Worm (Caenorhabditis elegans) whole organism, L1 larva: ENCODE measurements around the gene nas-8.

Source experiments
- C34B4.2 ChIP-seq: sonication (generic microtip); optimal IDR thresholded peaks from 2 replicates; lab custom pipeline; 2017; ENCODE audit warnings: mild to moderate bottlenecking, missing genetic modification characterization, missing compliant biosample characterization
- F16B12.6 ChIP-seq: fragments of 150-350 bp; optimal IDR thresholded peaks from 2 replicates; lab custom pipeline; 2014; ENCODE audit warnings: missing biosample characterization, missing genetic modification characterization
- aha-1 ChIP-seq: fragments of 150-350 bp; optimal IDR thresholded peaks from 2 replicates; lab custom pipeline; 2014; ENCODE audit warnings: missing biosample characterization, missing genetic modification characterization
- ama-1 ChIP-seq: fragments of 150-350 bp; optimal IDR thresholded peaks from 2 replicates; lab custom pipeline; 2014
- blmp-1 ChIP-seq: fragments of 150-350 bp; optimal IDR thresholded peaks from 2 replicates; lab custom pipeline; 2014; ENCODE audit warnings: missing biosample characterization, missing genetic modification characterization
- ceh-8 ChIP-seq: fragments of 200-800 bp; sonication (Bioruptor generic); optimal IDR thresholded peaks from 2 replicates; lab custom pipeline; 2018; ENCODE audit warnings: mild to moderate bottlenecking, missing genetic modification characterization, moderate library complexity, missing compliant biosample characterization
- ceh-82 ChIP-seq, 3 experiments: fragments of 150-350 bp in 1 of 3; sonication (generic microtip) in 2 of 3; optimal IDR thresholded peaks; 2 replicates each; lab custom pipeline; 2014 to 2017; ENCODE audit warnings: missing biosample characterization in 3 of 3, missing genetic modification characterization in 3 of 3
- dpl-1 ChIP-seq, 3 experiments: fragments of 150-350 bp in 2 of 3; sonication (generic microtip) in 1 of 3; optimal IDR thresholded peaks; 2 replicates each; lab custom pipeline; 2014 to 2017; ENCODE audit warnings: missing biosample characterization in 3 of 3, missing genetic modification characterization in 3 of 3, missing genetic modification reagents in 3 of 3
- efl-3 ChIP-seq: fragments of 200-800 bp; sonication (Bioruptor generic); optimal IDR thresholded peaks from 2 replicates; lab custom pipeline; 2018; ENCODE audit warnings: mild to moderate bottlenecking, missing genetic modification characterization, missing compliant biosample characterization
- grh-1 ChIP-seq: fragments of 200-800 bp; sonication (Bioruptor generic); IDR thresholded peaks from 2 replicates; pipeline ENCODE4 v1.3.6; 2022; ENCODE audit warnings: missing genetic modification reagents, missing genetic modification characterization, missing compliant biosample characterization
- hpl-2 ChIP-seq: fragments of 150-350 bp; optimal IDR thresholded peaks from 2 replicates; lab custom pipeline; 2014; ENCODE audit warnings: missing biosample characterization, missing genetic modification reagents, missing genetic modification characterization
- jun-1 ChIP-seq: fragments of 150-350 bp; optimal IDR thresholded peaks from 2 replicates; lab custom pipeline; 2014; ENCODE audit warnings: missing biosample characterization, missing genetic modification reagents, missing genetic modification characterization
- lin-13 ChIP-seq: fragments of 150-350 bp; optimal IDR thresholded peaks from 2 replicates; lab custom pipeline; 2014; ENCODE audit warnings: missing biosample characterization, missing genetic modification reagents, missing genetic modification characterization
- lin-35 ChIP-seq, 2 experiments: fragments of 150-350 bp; optimal IDR thresholded peaks; 2 replicates each; lab custom pipeline; 2014; ENCODE audit warnings: missing biosample characterization in 2 of 2, missing genetic modification characterization in 2 of 2, missing genetic modification reagents in 2 of 2
- lin-39 ChIP-seq: fragments of 150-350 bp; optimal IDR thresholded peaks from 2 replicates; lab custom pipeline; 2014; ENCODE audit warnings: missing biosample characterization, missing genetic modification reagents, missing genetic modification characterization
- lir-3 ChIP-seq: sonication (generic microtip); optimal IDR thresholded peaks from 2 replicates; lab custom pipeline; 2016; ENCODE audit warnings: mild to moderate bottlenecking, missing genetic modification characterization, moderate library complexity, missing compliant biosample characterization; ENCODE audit not compliant: poor library complexity
- mdl-1 ChIP-seq, 2 experiments: fragments of 150-350 bp; optimal IDR thresholded peaks; 2 replicates each; lab custom pipeline; 2014 to 2017; ENCODE audit warnings: missing biosample characterization in 2 of 2, missing genetic modification characterization in 2 of 2, inconsistent platforms in 1 of 2
- mef-2 ChIP-seq: fragments of 150-350 bp; optimal IDR thresholded peaks from 2 replicates; lab custom pipeline; 2014; ENCODE audit warnings: missing biosample characterization, missing genetic modification characterization
- nhr-11 ChIP-seq: fragments of 150-350 bp; optimal IDR thresholded peaks from 2 replicates; lab custom pipeline; 2014; ENCODE audit warnings: missing biosample characterization, missing genetic modification characterization
- nhr-19 ChIP-seq: fragments of 200-800 bp; sonication (Bioruptor generic); conservative IDR thresholded peaks from 2 replicates; pipeline ENCODE4 v1.3.6; 2022; ENCODE audit warnings: missing genetic modification characterization, missing compliant biosample characterization
- nhr-47 ChIP-seq: sonication (generic microtip); optimal IDR thresholded peaks from 2 replicates; lab custom pipeline; 2016; ENCODE audit warnings: mild to moderate bottlenecking, missing genetic modification characterization, moderate library complexity, missing compliant biosample characterization
- nhr-76 ChIP-seq: sonication (generic microtip); optimal IDR thresholded peaks from 2 replicates; lab custom pipeline; 2017; ENCODE audit warnings: missing biosample characterization, missing genetic modification characterization
- nhr-77 ChIP-seq: fragments of 150-350 bp; optimal IDR thresholded peaks from 2 replicates; lab custom pipeline; 2014; ENCODE audit warnings: missing biosample characterization, missing genetic modification characterization
- nhr-85 ChIP-seq: sonication (generic microtip); peaks from one replicate; lab custom pipeline; 2016; ENCODE audit warnings: missing genetic modification characterization, inconsistent platforms, missing compliant biosample characterization
- pag-3 ChIP-seq: sonication (generic microtip); optimal IDR thresholded peaks from 2 replicates; lab custom pipeline; 2017; ENCODE audit warnings: missing genetic modification characterization, mild to moderate bottlenecking, missing compliant biosample characterization, antibody characterized with exemption, borderline replicate concordance; ENCODE audit not compliant: insufficient read depth
- skn-1 ChIP-seq: fragments of 150-350 bp; optimal IDR thresholded peaks from 2 replicates; lab custom pipeline; 2014; ENCODE audit warnings: missing biosample characterization, missing genetic modification characterization
- snpc-4 ChIP-seq: fragments of 150-350 bp; optimal IDR thresholded peaks from 2 replicates; lab custom pipeline; 2014; ENCODE audit warnings: missing biosample characterization, missing genetic modification characterization
- snu-23 ChIP-seq: sonication (generic microtip); optimal IDR thresholded peaks from 2 replicates; lab custom pipeline; 2016; ENCODE audit warnings: missing genetic modification characterization, missing compliant biosample characterization
- sptf-1 ChIP-seq: fragments of 150-350 bp; optimal IDR thresholded peaks from 2 replicates; lab custom pipeline; 2014; ENCODE audit warnings: missing biosample characterization, missing genetic modification characterization
- tbx-2 ChIP-seq: sonication (generic microtip); optimal IDR thresholded peaks from 2 replicates; lab custom pipeline; 2016; ENCODE audit warnings: missing genetic modification characterization, missing compliant biosample characterization
- tlp-1 ChIP-seq: fragments of 150-350 bp; optimal IDR thresholded peaks from 2 replicates; lab custom pipeline; 2014; ENCODE audit warnings: missing biosample characterization, missing genetic modification characterization
- unc-86 ChIP-seq: sonication (generic microtip); optimal IDR thresholded peaks from 2 replicates; lab custom pipeline; 2016; ENCODE audit warnings: missing genetic modification characterization, missing compliant biosample characterization
- vab-15 ChIP-seq: sonication (generic microtip); optimal IDR thresholded peaks from 2 replicates; lab custom pipeline; 2017; ENCODE audit warnings: missing genotype, mild to moderate bottlenecking, missing genetic modification characterization, missing compliant biosample characterization
- xbp-1 ChIP-seq: sonication (generic microtip); optimal IDR thresholded peaks from 2 replicates; lab custom pipeline; 2016; ENCODE audit warnings: missing genetic modification characterization, missing compliant biosample characterization
- ztf-11 ChIP-seq, 2 experiments: sonication (generic microtip); optimal IDR thresholded peaks; 2 replicates each; lab custom pipeline; 2016 to 2017; ENCODE audit warnings: missing genetic modification characterization in 2 of 2, missing biosample characterization in 1 of 2, missing compliant biosample characterization in 1 of 2

nas-8 gene

ce11 chrIV:7114599-7114998 lies at the start of gene nas-8:
TSS of gene nas-8 (plus strand) at chrIV:7114899.
- TF ChIP-seq snu-23 (GFP tag; lab: Kevin White, UChicago) (peak; percentile 11), ama-1 (lab: Kevin White, UChicago) (no peak)
- TF ChIP-seq, all 84 proteins: peak for 1

ce11 chrIV:7065022-7065421 lies 49.7 kb upstream of the nas-8 start, which contains the start of gene Y43B11AL.1:
TSS of gene Y43B11AL.1 (plus strand) at chrIV:7065322.
- TF ChIP-seq skn-1 = no peak
- no peak for TF ChIP-seq sptf-1 (tag; lab: Kevin White, UChicago)
- TF ChIP-seq lin-39 (tag; lab: Kevin White, UChicago) = no peak
- TF ChIP-seq ztf-11 (tag; optimal IDR thresholded peaks at IDR 0.05; lab: Kevin White, UChicago) = no peak
- TF ChIP-seq nhr-47 (tag; lab: Kevin White, UChicago) = no peak
- no peak for TF ChIP-seq hpl-2 (GFP tag; lab: Kevin White, UChicago)
- TF ChIP-seq snpc-4 = no peak
- no peak for TF ChIP-seq mef-2 (tag; lab: Kevin White, UChicago)
- TF ChIP-seq dpl-1 (GFP tag; optimal IDR thresholded peaks at IDR 0.05; lab: Kevin White, UChicago) = no peak
- TF ChIP-seq pag-3 (tag; lab: Kevin White, UChicago) = no peak
- no peak for TF ChIP-seq tlp-1
- TF ChIP-seq vab-15 (tag; lab: Kevin White, UChicago) = no peak
- no peak for TF ChIP-seq ceh-82 (tag; optimal IDR thresholded peaks at IDR 0.05; lab: Kevin White, UChicago)
- no peak for TF ChIP-seq F16B12.6 (tag; lab: Kevin White, UChicago)
- no peak for TF ChIP-seq lin-35 (GFP tag; optimal IDR thresholded peaks at IDR 0.05; lab: Kevin White, UChicago)

ce11 chrIV:7067446-7067845 lies 47.3 kb upstream of the nas-8 start:
- TF ChIP-seq ama-1 (lab: Kevin White, UChicago) (no peak), jun-1 (tag; lab: Kevin White, UChicago) (no peak), nhr-76 (no peak), lir-3 (tag; lab: Kevin White, UChicago) (no peak), lin-13 (GFP tag; lab: Kevin White, UChicago) (no peak), efl-3 (GFP tag; lab: Kevin White, UChicago) (no peak), mdl-1 (tag; optimal IDR thresholded peaks at IDR 0.05; lab: Kevin White, UChicago) (no peak), grh-1 (GFP tag; lab: Robert Waterston, UW) (no peak), unc-86 (tag; lab: Kevin White, UChicago) (no peak), xbp-1 (tag; lab: Kevin White, UChicago) (no peak), blmp-1 (tag; lab: Kevin White, UChicago) (no peak), nhr-19 (no peak), C34B4.2 (tag; lab: Kevin White, UChicago) (no peak)

ce11 chrIV:7072110-7072509 lies 42.6 kb upstream of the nas-8 start, which contains the start of gene srg-48:
TSS of gene srg-48 (plus strand) at chrIV:7072410.
- TF ChIP-seq lin-13 (GFP tag; lab: Kevin White, UChicago) (no peak), ama-1 (lab: Kevin White, UChicago) (no peak), lir-3 (tag; lab: Kevin White, UChicago) (no peak), ceh-8 (GFP tag; lab: Kevin White, UChicago) (no peak), nhr-77 (tag; lab: Kevin White, UChicago) (no peak), efl-3 (GFP tag; lab: Kevin White, UChicago) (no peak), aha-1 (tag; lab: Kevin White, UChicago) (no peak), tbx-2 (tag; lab: Kevin White, UChicago) (no peak), snu-23 (GFP tag; lab: Kevin White, UChicago) (no peak), nhr-85 (tag; lab: Kevin White, UChicago) (no peak), nhr-11 (tag; lab: Kevin White, UChicago) (no peak), mef-2 (tag; lab: Kevin White, UChicago) (no peak)
